Worm (Caenorhabditis elegans): Measurements from ENCODE around the gene ZK1290.5.
A peak's percentile ranks its signal among the peaks of the same experiment; 100 is the strongest.

Gene ZK1290.5

ce11 chrII:7554716-7555247 is 25.3 kb downstream of the ZK1290.5 start (continued):
- no peak for TF ChIP-seq lir-3 (tag; optimal IDR thresholded peaks at IDR 0.05; ENCODE audit: poor library complexity)
- no peak for TF ChIP-seq dpl-1 (GFP tag; optimal IDR thresholded peaks at IDR 0.05)
- no peak for TF ChIP-seq C04F5.9 (tag; optimal IDR thresholded peaks at IDR 0.05)
- TF ChIP-seq nhr-90 (tag; optimal IDR thresholded peaks at IDR 0.05; ENCODE audit: poor library complexity): peak; percentile 37
- no peak for TF ChIP-seq zip-4 (GFP tag; optimal IDR thresholded peaks at IDR 0.05)
- TF ChIP-seq C34B4.2 (tag; optimal IDR thresholded peaks at IDR 0.05): no peak
- no peak for TF ChIP-seq egl-13 (tag; optimal IDR thresholded peaks at IDR 0.05)
- TF ChIP-seq nhr-71 (tag; optimal IDR thresholded peaks at IDR 0.05): peak; percentile 45
- TF ChIP-seq alr-1 (tag; optimal IDR thresholded peaks at IDR 0.05; ENCODE audit: borderline replicate concordance): no peak
- TF ChIP-seq elt-2 (tag; optimal IDR thresholded peaks at IDR 0.05): peak; percentile 94
- TF ChIP-seq blmp-1 (tag; optimal IDR thresholded peaks at IDR 0.05): peak; percentile 36
- TF ChIP-seq nhr-28 (tag; optimal IDR thresholded peaks at IDR 0.05): no peak
- TF ChIP-seq ces-1 (GFP tag; optimal IDR thresholded peaks at IDR 0.05): no peak

- TF ChIP-seq lin-14 (GFP tag; optimal IDR thresholded peaks at IDR 0.05) (peak; percentile 0), ama-1 (optimal IDR thresholded peaks at IDR 0.05) (no peak), zip-4 (GFP tag; optimal IDR thresholded peaks at IDR 0.05) (no peak)
Measured at ce11 chrII:7555454-7555853, 26.0 kb downstream of the ZK1290.5 start, which contains the start of gene ZK1290.14. TSS of gene ZK1290.14 (minus strand) at chrII:7555592.

- peak; percentile 10 for TF ChIP-seq lin-14 (GFP tag; optimal IDR thresholded peaks at IDR 0.05)
- no peak for TF ChIP-seq nhr-90 (tag; optimal IDR thresholded peaks at IDR 0.05; ENCODE audit: poor library complexity)
- no peak for TF ChIP-seq nhr-11 (tag; optimal IDR thresholded peaks at IDR 0.05)
- TF ChIP-seq tlp-1 (tag; optimal IDR thresholded peaks at IDR 0.05): no peak
- no peak for TF ChIP-seq blmp-1 (tag; optimal IDR thresholded peaks at IDR 0.05)
Measured at ce11 chrII:7557981-7558380, 28.5 kb downstream of the ZK1290.5 start.

DNA sequence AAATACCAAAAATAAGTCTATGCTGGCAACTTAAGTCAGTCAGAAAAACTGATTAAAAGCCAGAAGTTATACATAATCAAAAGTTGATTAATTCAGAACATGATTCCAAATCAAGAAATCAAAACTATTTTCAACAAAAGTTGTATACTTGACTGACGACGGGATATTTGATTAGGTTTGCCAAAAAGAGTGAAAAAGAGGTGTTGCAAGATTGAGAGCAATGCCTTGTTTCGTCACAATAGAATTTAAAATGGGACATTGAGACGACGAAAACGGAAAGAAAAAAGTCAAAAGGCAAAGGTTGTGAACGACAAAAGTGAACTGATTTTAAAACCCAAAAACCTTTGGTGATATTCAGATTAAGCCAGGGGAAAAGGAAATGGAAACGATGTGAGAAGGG is 29.4 kb downstream of the ZK1290.5 start:
- TF ChIP-seq nhr-76 (tag; optimal IDR thresholded peaks at IDR 0.05): no peak
- peak; percentile 43 for TF ChIP-seq lin-14 (GFP tag; optimal IDR thresholded peaks at IDR 0.05)
- peak; percentile 88 for TF ChIP-seq fkh-10 (GFP tag; optimal IDR thresholded peaks at IDR 0.05)
- no peak for TF ChIP-seq nhr-47 (tag; optimal IDR thresholded peaks at IDR 0.05)
- TF ChIP-seq hlh-17 (GFP tag; optimal IDR thresholded peaks at IDR 0.05; ENCODE audit: borderline replicate concordance): no peak
- TF ChIP-seq snpc-4 (tag; optimal IDR thresholded peaks at IDR 0.05): no peak

DNA sequence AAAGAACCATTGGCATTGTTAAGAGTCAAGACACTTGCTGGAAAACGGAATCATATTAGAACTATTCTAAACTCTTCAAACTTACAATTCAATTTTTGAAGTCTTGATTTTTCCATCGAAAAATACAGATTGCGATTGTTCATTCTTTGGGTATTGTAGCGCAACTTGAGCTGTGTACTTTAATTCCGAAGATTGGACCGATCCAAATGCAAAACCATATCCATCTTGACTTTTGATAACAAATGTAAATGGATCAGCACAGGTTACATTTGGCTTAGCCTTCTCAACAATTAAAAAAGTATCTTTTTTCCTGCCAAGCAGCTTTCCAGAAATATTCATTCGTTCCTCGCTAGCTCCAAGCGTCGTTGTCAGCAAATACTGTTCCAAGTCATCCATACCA is 31.4 kb downstream of the ZK1290.5 start:
- TF ChIP-seq unc-62 (GFP tag; optimal IDR thresholded peaks at IDR 0.05) (no peak), C04F5.9 (tag; optimal IDR thresholded peaks at IDR 0.05) (no peak), nhr-85 (tag) (no peak), egl-13 (tag; optimal IDR thresholded peaks at IDR 0.05) (no peak), aly-2 (tag; optimal IDR thresholded peaks at IDR 0.05) (no peak), sptf-1 (tag; optimal IDR thresholded peaks at IDR 0.05) (no peak), pax-3 (tag; optimal IDR thresholded peaks at IDR 0.05) (no peak), nhr-90 (tag; optimal IDR thresholded peaks at IDR 0.05; ENCODE audit: poor library complexity) (no peak), unc-98 (GFP tag; IDR thresholded peaks at IDR 0.05) (no peak), tbx-2 (tag; optimal IDR thresholded peaks at IDR 0.05) (no peak), snpc-4 (tag; optimal IDR thresholded peaks at IDR 0.05) (no peak), sup-37 (GFP tag; optimal IDR thresholded peaks at IDR 0.05) (no peak), ztf-11 (tag; optimal IDR thresholded peaks at IDR 0.05) (no peak), nhr-237 (tag; optimal IDR thresholded peaks at IDR 0.05) (no peak), fkh-4 (tag; optimal IDR thresholded peaks at IDR 0.05; ENCODE audit: borderline replicate concordance) (no peak), nhr-20 (tag; optimal IDR thresholded peaks at IDR 0.05) (no peak), unc-130 (tag; optimal IDR thresholded peaks at IDR 0.05) (no peak)

All from whole organism, L1 larva.